Worm (Caenorhabditis elegans) whole organism, early embryonic: Measurements from ENCODE around the gene popl-5.

Experiments
- F13C5.2 ChIP-seq: sonication (generic microtip); optimal IDR thresholded peaks from 2 replicates; lab custom pipeline; 2017; ENCODE audit warnings: mild to moderate bottlenecking, missing genetic modification characterization, inconsistent platforms, missing compliant biosample characterization
- aly-1 ChIP-seq: sonication (generic microtip); optimal IDR thresholded peaks from 2 replicates; lab custom pipeline; 2016; ENCODE audit warnings: missing genetic modification characterization, missing compliant biosample characterization
- ama-1 ChIP-seq: fragments of 150-350 bp; optimal IDR thresholded peaks from 2 replicates; lab custom pipeline; 2014
- ceh-13 ChIP-seq: fragments of 200-800 bp; sonication (Bioruptor generic); optimal IDR thresholded peaks from 2 replicates; lab custom pipeline; 2018; ENCODE audit warnings: mild to moderate bottlenecking, missing genetic modification characterization, missing compliant biosample characterization
- ceh-36 ChIP-seq: sonication (generic microtip); optimal IDR thresholded peaks from 2 replicates; lab custom pipeline; 2016; ENCODE audit warnings: missing genetic modification characterization, inconsistent platforms, missing compliant biosample characterization
- ets-7 ChIP-seq: sonication (generic microtip); optimal IDR thresholded peaks from 2 replicates; lab custom pipeline; 2016; ENCODE audit warnings: missing genotype, missing genetic modification characterization, missing compliant biosample characterization
- flt-1 ChIP-seq: fragments of 200-800 bp; sonication (Bioruptor generic); IDR thresholded peaks from 2 replicates; pipeline ENCODE4 v1.3.6; 2022; ENCODE audit warnings: missing genetic modification characterization, missing compliant biosample characterization
- hmbx-1 ChIP-seq: sonication (generic microtip); optimal IDR thresholded peaks from 2 replicates; lab custom pipeline; 2016; ENCODE audit warnings: mild to moderate bottlenecking, missing genetic modification characterization, missing compliant biosample characterization
- hmg-4 ChIP-seq: fragments of 200-800 bp; sonication (Bioruptor generic); optimal IDR thresholded peaks from 2 replicates; lab custom pipeline; 2018; ENCODE audit warnings: mild to moderate bottlenecking, missing genetic modification characterization, missing compliant biosample characterization
- pes-1 ChIP-seq: fragments of 200-800 bp; sonication (Bioruptor generic); IDR thresholded peaks from 2 replicates; pipeline ENCODE4 v1.3.6; 2022; ENCODE audit warnings: missing genetic modification reagents, missing genetic modification characterization, missing compliant biosample characterization
- sea-1 ChIP-seq: fragments of 200-800 bp; sonication (Bioruptor generic); conservative IDR thresholded peaks from 2 replicates; pipeline ENCODE4 v1.3.6; 2022; ENCODE audit warnings: missing genetic modification characterization, missing compliant biosample characterization
- tbx-37 ChIP-seq: fragments of 200-800 bp; sonication (Bioruptor generic); conservative IDR thresholded peaks from 2 replicates; pipeline ENCODE4 v1.3.6; 2022; ENCODE audit warnings: missing genetic modification reagents, missing genetic modification characterization, missing compliant biosample characterization
- tra-4 ChIP-seq: sonication (generic microtip); optimal IDR thresholded peaks from 2 replicates; lab custom pipeline; 2017; ENCODE audit warnings: missing genetic modification characterization, missing compliant biosample characterization

DNA sequence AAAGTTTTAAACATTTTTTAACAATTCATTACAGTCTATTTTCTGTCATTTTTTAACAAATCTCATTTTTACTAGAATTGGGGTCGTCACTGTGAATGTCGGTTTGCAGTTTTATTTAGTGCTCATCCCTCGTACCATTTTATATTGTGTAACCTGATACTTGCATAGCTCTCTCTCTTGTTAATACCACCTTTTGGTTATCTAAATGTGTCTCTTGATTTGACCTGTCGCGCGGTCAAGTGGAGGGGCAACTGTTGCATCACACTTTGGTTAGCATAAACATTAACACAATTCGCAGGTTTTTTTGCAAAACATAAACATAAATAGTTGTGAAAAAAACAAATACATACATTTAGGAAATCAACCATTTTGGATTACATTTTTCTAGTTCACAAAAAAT is 40.3 kb downstream of the popl-5 start:
- TF ChIP-seq aly-1 (tag; lab: Kevin White, UChicago) (no peak), ceh-36 (tag; lab: Kevin White, UChicago) (no peak), hmbx-1 (tag; lab: Kevin White, UChicago) (no peak), ama-1 (lab: Kevin White, UChicago) (no peak), pes-1 (GFP tag; lab: Robert Waterston, UW) (no peak), ceh-13 (GFP tag; lab: Kevin White, UChicago) (no peak), F13C5.2 (no peak), sea-1 (GFP tag; lab: Robert Waterston, UW) (no peak), flt-1 (no peak), tbx-37 (no peak), tra-4 (no peak), ets-7 (tag; lab: Kevin White, UChicago) (no peak), hmg-4 (GFP tag; lab: Kevin White, UChicago) (no peak)
